Fruit fly (Drosophila melanogaster) whole organism, embryonic: ENCODE data around the gene Rbcn-3B.

ENCODE experiments used
- Adf1 ChIP-seq: fragments of 200-800 bp; sonication (Bioruptor generic); IDR thresholded peaks from 2 replicates; pipeline ENCODE4 v1.3.6; 2022; ENCODE audit warnings: missing biosample characterization, missing genetic modification characterization
- BEAF-32 ChIP-seq: fragments of 200-800 bp; sonication (Bioruptor generic); optimal IDR thresholded peaks from 3 replicates; lab custom pipeline; 2017; ENCODE audit warnings: missing biosample characterization, missing genetic modification characterization, mild to moderate bottlenecking, moderate library complexity, missing genetic modification reagents
- Blimp-1 ChIP-seq: fragments of 200-800 bp; sonication (Bioruptor generic); optimal IDR thresholded peaks from 3 replicates; lab custom pipeline; 2018; ENCODE audit warnings: missing biosample characterization, missing genetic modification characterization, mild to moderate bottlenecking, moderate library complexity, missing genetic modification reagents
- C15 ChIP-seq: fragments of 200-800 bp; sonication (Bioruptor generic); IDR thresholded peaks from 3 replicates; pipeline ENCODE4 v1.3.6; 2022; ENCODE audit warnings: missing biosample characterization, missing genetic modification characterization
- CG10274 ChIP-seq: fragments of 200-800 bp; sonication (Bioruptor generic); optimal IDR thresholded peaks from 3 replicates; lab custom pipeline; 2017; ENCODE audit warnings: missing biosample characterization, mild to moderate bottlenecking, missing genetic modification characterization
- CG10565 ChIP-seq: fragments of 200-800 bp; sonication (Bioruptor generic); optimal IDR thresholded peaks from 3 replicates; lab custom pipeline; 2016; ENCODE audit warnings: missing biosample characterization, mild to moderate bottlenecking, missing genetic modification characterization
- CG11560 ChIP-seq: fragments of 200-800 bp; sonication (Bioruptor generic); IDR thresholded peaks from 3 replicates; pipeline ENCODE4 v1.3.6; 2022; ENCODE audit warnings: missing biosample characterization, missing genetic modification characterization
- CG15011 ChIP-seq: fragments of 200-800 bp; sonication (Bioruptor generic); optimal IDR thresholded peaks from 3 replicates; lab custom pipeline; 2018; ENCODE audit warnings: missing biosample characterization, mild to moderate bottlenecking, missing genetic modification characterization
- CG15269 ChIP-seq: fragments of 200-800 bp; sonication (Bioruptor generic); optimal IDR thresholded peaks from 2 replicates; lab custom pipeline; 2018; ENCODE audit warnings: missing biosample characterization, mild to moderate bottlenecking, missing genetic modification characterization, moderate library complexity
- CG1603 ChIP-seq: fragments of 200-800 bp; sonication (Bioruptor generic); optimal IDR thresholded peaks from 2 replicates; lab custom pipeline; 2019; ENCODE audit warnings: missing biosample characterization, mild to moderate bottlenecking, missing genetic modification characterization, moderate library complexity
- CG3163 ChIP-seq: fragments of 200-800 bp; sonication (Bioruptor generic); optimal IDR thresholded peaks from 3 replicates; lab custom pipeline; 2016; ENCODE audit warnings: missing biosample characterization, missing genetic modification characterization
- CG33213 ChIP-seq: fragments of 200-800 bp; sonication (Bioruptor generic); optimal IDR thresholded peaks from 3 replicates; lab custom pipeline; 2016; ENCODE audit warnings: missing biosample characterization, missing genetic modification characterization
- CG6765 ChIP-seq: fragments of 200-800 bp; sonication (Bioruptor generic); optimal IDR thresholded peaks from 3 replicates; lab custom pipeline; 2017; ENCODE audit warnings: missing biosample characterization, mild to moderate bottlenecking, missing genetic modification characterization
- CG6791 ChIP-seq: fragments of 200-800 bp; sonication (Bioruptor generic); IDR thresholded peaks from 3 replicates; pipeline ENCODE4 v1.3.6; 2022; ENCODE audit warnings: missing biosample characterization, missing genetic modification characterization; ENCODE audit not compliant: partially characterized antibody
- CG8290 ChIP-seq, 3 experiments: fragments of 200-800 bp; sonication (Bioruptor generic); optimal IDR thresholded peaks; 2 replicates each; lab custom pipeline; 2016 to 2019; ENCODE audit warnings: missing biosample characterization in 3 of 3, missing genetic modification characterization in 3 of 3, mild to moderate bottlenecking in 2 of 3, moderate library complexity in 1 of 3
- Drgx ChIP-seq: fragments of 200-800 bp; sonication (Bioruptor generic); IDR thresholded peaks from 2 replicates; pipeline ENCODE4 v1.3.6; 2022; ENCODE audit warnings: missing biosample characterization, missing genetic modification characterization
- E2f1 ChIP-seq: fragments of 200-800 bp; sonication (Bioruptor generic); IDR thresholded peaks from 2 replicates; pipeline ENCODE4 v1.3.6; 2022; ENCODE audit warnings: missing biosample characterization, missing genetic modification characterization
- Ets65A ChIP-seq: fragments of 200-800 bp; sonication (Bioruptor generic); peaks from one replicate; lab custom pipeline; 2016; ENCODE audit warnings: missing biosample characterization, missing genetic modification characterization
- Hmx ChIP-seq: fragments of 200-800 bp; sonication (Bioruptor generic); optimal IDR thresholded peaks from 2 replicates; lab custom pipeline; 2016; ENCODE audit warnings: missing biosample characterization, missing genetic modification characterization
- Kr ChIP-seq: fragments of 200-800 bp; sonication (Bioruptor generic); optimal IDR thresholded peaks from 2 replicates; lab custom pipeline; 2017; ENCODE audit warnings: missing biosample characterization, mild to moderate bottlenecking, missing genetic modification characterization
- MESR4 ChIP-seq: fragments of 200-800 bp; sonication (Bioruptor generic); optimal IDR thresholded peaks from 2 replicates; lab custom pipeline; 2018; ENCODE audit warnings: missing biosample characterization, mild to moderate bottlenecking, missing genetic modification characterization, moderate library complexity
- NK7.1 ChIP-seq: fragments of 200-800 bp; sonication (Bioruptor generic); optimal IDR thresholded peaks from 3 replicates; lab custom pipeline; 2016; ENCODE audit warnings: missing biosample characterization, missing genetic modification characterization
- Nf-YA ChIP-seq: fragments of 200-800 bp; sonication (Bioruptor generic); IDR thresholded peaks from 2 replicates; pipeline ENCODE4 v1.3.6; 2022; ENCODE audit warnings: missing biosample characterization, missing genetic modification characterization
- Optix ChIP-seq: fragments of 200-800 bp; sonication (Bioruptor generic); IDR thresholded peaks from 3 replicates; pipeline ENCODE4 v1.3.6; 2022; ENCODE audit warnings: missing biosample characterization, missing genetic modification characterization
- Pdp1 ChIP-seq, 2 experiments: fragments of 200-800 bp; sonication (Bioruptor generic); optimal IDR thresholded peaks; 3 replicates each; lab custom pipeline; 2016; ENCODE audit warnings: missing biosample characterization in 2 of 2, missing genetic modification characterization in 2 of 2, mild to moderate bottlenecking in 1 of 2, moderate library complexity in 1 of 2
- al ChIP-seq: fragments of 200-800 bp; sonication (Bioruptor generic); IDR thresholded peaks from 2 replicates; pipeline ENCODE4 v1.3.6; 2022; ENCODE audit warnings: missing biosample characterization, missing genetic modification characterization
- az2 ChIP-seq: fragments of 200-800 bp; sonication (Bioruptor generic); optimal IDR thresholded peaks from 3 replicates; lab custom pipeline; 2016; ENCODE audit warnings: missing biosample characterization, missing genetic modification characterization
- cad ChIP-seq: fragments of >200 bp; optimal IDR thresholded peaks from 2 replicates; lab custom pipeline; 2017; ENCODE audit warnings: missing biosample characterization, missing genetic modification characterization
- crol ChIP-seq: fragments of 200-800 bp; sonication (Bioruptor generic); IDR thresholded peaks from 2 replicates; pipeline ENCODE4 v1.3.6; 2022; ENCODE audit warnings: missing biosample characterization, missing genetic modification characterization
- da ChIP-seq: fragments of 200-800 bp; sonication (Bioruptor generic); optimal IDR thresholded peaks from 2 replicates; lab custom pipeline; 2016; ENCODE audit warnings: missing biosample characterization, missing genetic modification characterization
- dan ChIP-seq: fragments of 200-800 bp; sonication (Bioruptor generic); IDR thresholded peaks from 2 replicates; pipeline ENCODE4 v1.3.6; 2022; ENCODE audit warnings: missing biosample characterization, missing genetic modification characterization
- esg ChIP-seq: fragments of 200-800 bp; sonication (Bioruptor generic); conservative IDR thresholded peaks from 2 replicates; pipeline ENCODE4 v1.3.6; 2022; ENCODE audit warnings: missing biosample characterization, missing genetic modification characterization
- gcm ChIP-seq: fragments of 200-800 bp; sonication (Bioruptor generic); optimal IDR thresholded peaks from 2 replicates; lab custom pipeline; 2019; ENCODE audit warnings: missing biosample characterization, mild to moderate bottlenecking, missing genetic modification characterization, moderate library complexity
- gsb-n ChIP-seq: fragments of 200-800 bp; sonication (Bioruptor generic); optimal IDR thresholded peaks from 3 replicates; lab custom pipeline; 2018; ENCODE audit warnings: missing biosample characterization, mild to moderate bottlenecking, missing genetic modification characterization
- ind ChIP-seq: fragments of 200-800 bp; sonication (Bioruptor generic); optimal IDR thresholded peaks from 3 replicates; lab custom pipeline; 2016; ENCODE audit warnings: missing biosample characterization, missing genetic modification characterization
- kah ChIP-seq: fragments of 200-800 bp; sonication (Bioruptor generic); optimal IDR thresholded peaks from 2 replicates; lab custom pipeline; 2018; ENCODE audit warnings: missing biosample characterization, mild to moderate bottlenecking, missing genetic modification characterization
- kay ChIP-seq: fragments of 200-800 bp; sonication (Bioruptor generic); optimal IDR thresholded peaks from 2 replicates; lab custom pipeline; 2016; ENCODE audit warnings: missing biosample characterization, missing genetic modification characterization
- mld ChIP-seq: fragments of 200-800 bp; sonication (Bioruptor generic); IDR thresholded peaks from 3 replicates; pipeline ENCODE4 v1.3.6; 2022; ENCODE audit warnings: missing biosample characterization, missing genetic modification characterization; ENCODE audit not compliant: partially characterized antibody
- org-1 ChIP-seq: fragments of 200-800 bp; sonication (Bioruptor generic); optimal IDR thresholded peaks from 2 replicates; lab custom pipeline; 2017; ENCODE audit warnings: missing biosample characterization, missing genetic modification characterization
- run ChIP-seq: fragments of 200-800 bp; sonication (Bioruptor generic); optimal IDR thresholded peaks from 3 replicates; lab custom pipeline; 2018; ENCODE audit warnings: missing biosample characterization, mild to moderate bottlenecking, missing genetic modification characterization
- sc ChIP-seq, 3 experiments: fragments of >200 bp in 2 of 3; fragments of 200-800 bp in 1 of 3; sonication (Bioruptor generic) in 1 of 3; optimal IDR thresholded peaks; 2 replicates in 2 of 3; 3 replicates in 1 of 3; lab custom pipeline; 2017; ENCODE audit warnings: mild to moderate bottlenecking in 1 of 3, missing biosample characterization in 1 of 3, missing genetic modification characterization in 1 of 3, missing genetic modification reagents in 1 of 3
- sisA ChIP-seq: fragments of 200-800 bp; sonication (Bioruptor generic); IDR thresholded peaks from 2 replicates; pipeline ENCODE4 v1.3.6; 2022; ENCODE audit warnings: missing biosample characterization, missing genetic modification characterization
- sob ChIP-seq: fragments of 200-800 bp; sonication (Bioruptor generic); IDR thresholded peaks from 2 replicates; pipeline ENCODE4 v1.3.6; 2022; ENCODE audit warnings: missing biosample characterization, missing genetic modification characterization
- tgo ChIP-seq: fragments of 200-800 bp; sonication (Bioruptor generic); IDR thresholded peaks from 3 replicates; pipeline ENCODE4 v1.3.6; 2022; ENCODE audit warnings: missing biosample characterization, missing genetic modification characterization
- toy ChIP-seq: fragments of 200-800 bp; sonication (Bioruptor generic); IDR thresholded peaks from 2 replicates; pipeline ENCODE4 v1.3.6; 2022; ENCODE audit warnings: missing biosample characterization, missing genetic modification characterization
- trh ChIP-seq: fragments of 200-800 bp; sonication (Bioruptor generic); optimal IDR thresholded peaks from 2 replicates; lab custom pipeline; 2016; ENCODE audit warnings: missing biosample characterization, missing genetic modification characterization
- ttk ChIP-seq: fragments of 200-800 bp; sonication (Bioruptor generic); IDR thresholded peaks from 2 replicates; pipeline ENCODE4 v2.1.2; 2022; ENCODE audit warnings: missing biosample characterization, missing genetic modification characterization
- vvl ChIP-seq: fragments of 200-800 bp; sonication (Bioruptor generic); IDR thresholded peaks from 2 replicates; pipeline ENCODE4 v1.3.6; 2022; ENCODE audit warnings: missing biosample characterization, missing genetic modification characterization
- wdn ChIP-seq: fragments of 200-800 bp; sonication (Bioruptor generic); IDR thresholded peaks from 2 replicates; pipeline ENCODE4 v1.3.6; 2022; ENCODE audit warnings: missing biosample characterization, missing genetic modification characterization
- zf30C ChIP-seq: fragments of 200-800 bp; sonication (Bioruptor generic); optimal IDR thresholded peaks from 3 replicates; lab custom pipeline; 2018; ENCODE audit warnings: missing biosample characterization, mild to moderate bottlenecking, missing genetic modification characterization

The Rbcn-3B gene

DNA sequence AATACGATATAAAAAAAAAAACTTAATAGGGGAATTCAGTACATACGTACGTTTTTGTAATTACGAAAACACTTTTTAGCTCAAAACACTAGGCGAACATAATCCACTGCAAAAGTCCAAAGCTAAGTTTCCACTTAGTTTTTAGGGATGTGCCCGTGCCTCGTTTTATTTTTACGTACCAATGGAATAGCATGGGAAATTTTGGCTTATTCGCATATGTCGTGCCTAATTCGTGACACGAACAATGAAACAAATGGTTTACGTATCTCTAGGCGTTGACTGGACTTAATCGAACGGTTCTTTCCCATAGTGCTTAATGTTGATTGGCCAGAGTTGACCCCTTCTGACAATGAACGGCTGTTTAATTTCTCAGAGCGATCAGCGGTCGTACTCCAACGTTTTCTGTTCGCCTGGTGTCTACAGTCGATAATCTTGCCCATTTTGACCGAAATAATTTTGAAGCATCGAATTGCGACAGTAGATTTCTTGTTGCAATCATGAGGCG lies 29.1 kb upstream of the Rbcn-3B start, which contains the start of gene CG14818 (continued):
- TF ChIP-seq CG33213 (peak; percentile 70), CG6765 (GFP tag; lab: Kevin White, UChicago) (no peak), Adf1 (GFP tag; lab: Robert Waterston, UW) (peak; percentile 35; the same call in 1 of the 2 replicates), toy (GFP tag; lab: Robert Waterston, UW) (no peak), crol (no peak), C15 (GFP tag; lab: Robert Waterston, UW) (no peak), ttk (GFP tag; lab: Robert Waterston, UW) (0 out of 2 replicates have a peak, but pooled peaks have one; percentile 19), sisA (GFP tag; lab: Robert Waterston, UW) (peak; percentile 52), org-1 (GFP tag; lab: Kevin White, UChicago) (no peak), Optix (GFP tag; lab: Robert Waterston, UW) (peak; percentile 54; the same call in 2 of the 3 replicates), Drgx (GFP tag; lab: Robert Waterston, UW) (peak; percentile 43), CG10565 (GFP tag; lab: Kevin White, UChicago) (no peak), CG1603 (peak; percentile 63), Nf-YA (GFP tag; lab: Robert Waterston, UW) (no peak), Blimp-1 (GFP tag; lab: Kevin White, UChicago) (no peak), Pdp1 (GFP tag; optimal IDR thresholded peaks at IDR 0.05; lab: Kevin White, UChicago) (peak; percentile 36 to 63), ind (GFP tag; lab: Kevin White, UChicago) (peak; percentile 62), CG10274 (GFP tag; lab: Kevin White, UChicago) (no peak), al (GFP tag; lab: Robert Waterston, UW) (peak; percentile 60; the same call in 1 of the 2 replicates), Kr (no peak), run (no peak), gsb-n (tag; lab: Kevin White, UChicago) (no peak), da (GFP tag; lab: Kevin White, UChicago) (no peak), tgo (peak; percentile 58; the same call in 2 of the 3 replicates), CG6791 (GFP tag; lab: Robert Waterston, UW) (peak; percentile 81), az2 (peak; percentile 42), CG3163 (GFP tag; lab: Kevin White, UChicago) (peak; percentile 31), gcm (GFP tag; lab: Kevin White, UChicago) (peak; percentile 23), CG15011 (GFP tag; lab: Kevin White, UChicago) (no peak), kah (no peak), mld (GFP tag; lab: Robert Waterston, UW) (peak; percentile 57; the same call in 1 of the 3 replicates), vvl (peak; percentile 74), trh (no peak), MESR4 (GFP tag; lab: Kevin White, UChicago) (no peak), sob (GFP tag; lab: Robert Waterston, UW) (peak; percentile 75), Hmx (GFP tag; lab: Kevin White, UChicago) (no peak), BEAF-32 (peak; percentile 83), dan (GFP tag; lab: Robert Waterston, UW) (no peak), sc (optimal IDR thresholded peaks at IDR 0.05; lab: Kevin White, UChicago) (no peak), sc (GFP tag; optimal IDR thresholded peaks at IDR 0.05; lab: Kevin White, UChicago) (no peak), wdn (GFP tag; lab: Robert Waterston, UW) (no peak), CG8290 (GFP tag; optimal IDR thresholded peaks at IDR 0.05; lab: Kevin White, UChicago) (peak; percentile 67), CG8290 (tag; optimal IDR thresholded peaks at IDR 0.05; lab: Kevin White, UChicago) (peak in 1 of 2 experiments; percentile 86), kay (GFP tag; lab: Kevin White, UChicago) (no peak), E2f1 (peak; percentile 51; the same call in 1 of the 2 replicates), Ets65A (GFP tag; lab: Kevin White, UChicago) (peak; percentile 97), esg (GFP tag; lab: Robert Waterston, UW) (peak; percentile 31; the same call in 1 of the 2 replicates), NK7.1 (GFP tag; lab: Kevin White, UChicago) (peak; percentile 27), CG11560 (tag; lab: Robert Waterston, UW) (no peak), zf30C (GFP tag; lab: Kevin White, UChicago) (no peak), CG15269 (tag; lab: Kevin White, UChicago) (peak; percentile 67), cad (GFP tag; lab: Kevin White, UChicago) (no peak)
